Worm (Caenorhabditis elegans) whole organism, L3 larva: ENCODE data around the gene str-4.

Experiments
- R02D3.7 ChIP-seq: fragments of 150-350 bp; optimal IDR thresholded peaks from 2 replicates; lab custom pipeline; 2014; ENCODE audit warnings: missing biosample characterization, missing genetic modification characterization
- ZK546.5 ChIP-seq: sonication (generic microtip); optimal IDR thresholded peaks from 2 replicates; lab custom pipeline; 2017; ENCODE audit warnings: missing biosample characterization, missing genetic modification characterization
- aly-2 ChIP-seq: fragments of 150-350 bp; optimal IDR thresholded peaks from 2 replicates; lab custom pipeline; 2014; ENCODE audit warnings: missing biosample characterization, missing genetic modification characterization
- ceh-9 ChIP-seq: sonication (generic microtip); optimal IDR thresholded peaks from 2 replicates; lab custom pipeline; 2018; ENCODE audit warnings: missing biosample characterization, missing genetic modification characterization
- daf-12 ChIP-seq: fragments of 150-350 bp; optimal IDR thresholded peaks from 2 replicates; lab custom pipeline; 2014; ENCODE audit warnings: missing biosample characterization, missing genetic modification reagents, missing genetic modification characterization
- egl-27 ChIP-seq: sonication (generic microtip); optimal IDR thresholded peaks from 4 replicates; lab custom pipeline; 2017; ENCODE audit warnings: missing biosample characterization, missing genetic modification reagents, missing genetic modification characterization
- egl-5 ChIP-seq: fragments of 150-350 bp; optimal IDR thresholded peaks from 2 replicates; lab custom pipeline; 2017; ENCODE audit warnings: missing biosample characterization, missing genetic modification reagents, missing genetic modification characterization, inconsistent platforms
- elt-1 ChIP-seq: fragments of 150-350 bp; optimal IDR thresholded peaks from 2 replicates; lab custom pipeline; 2014; ENCODE audit warnings: missing biosample characterization, missing genetic modification characterization
- elt-2 ChIP-seq: sonication (generic microtip); optimal IDR thresholded peaks from 2 replicates; lab custom pipeline; 2016; ENCODE audit warnings: missing genetic modification reagents, mild to moderate bottlenecking, missing genetic modification characterization, missing compliant biosample characterization
- elt-3 ChIP-seq, 3 experiments: fragments of 150-350 bp in 1 of 3; sonication (generic microtip) in 2 of 3; optimal IDR thresholded peaks; 2 replicates in 2 of 3; 4 replicates in 1 of 3; lab custom pipeline; 2014 to 2017; ENCODE audit warnings: missing biosample characterization in 3 of 3, missing genetic modification characterization in 3 of 3
- fkh-10 ChIP-seq: sonication (generic microtip); optimal IDR thresholded peaks from 2 replicates; lab custom pipeline; 2017; ENCODE audit warnings: missing biosample characterization, missing genetic modification reagents, missing genetic modification characterization
- fkh-2 ChIP-seq: fragments of 150-350 bp; optimal IDR thresholded peaks from 2 replicates; lab custom pipeline; 2014; ENCODE audit warnings: missing biosample characterization, missing genetic modification reagents, missing genetic modification characterization
- fos-1 ChIP-seq: fragments of 150-350 bp; optimal IDR thresholded peaks from 2 replicates; lab custom pipeline; 2014; ENCODE audit warnings: missing biosample characterization, missing genetic modification characterization
- hmg-11 ChIP-seq: sonication (generic microtip); optimal IDR thresholded peaks from 2 replicates; lab custom pipeline; 2016; ENCODE audit warnings: missing genetic modification characterization, missing compliant biosample characterization
- jun-1 ChIP-seq: fragments of 150-350 bp; optimal IDR thresholded peaks from 2 replicates; lab custom pipeline; 2014; ENCODE audit warnings: missing biosample characterization, missing genetic modification reagents, missing genetic modification characterization
- lin-39 ChIP-seq: fragments of 150-350 bp; optimal IDR thresholded peaks from 2 replicates; lab custom pipeline; 2018; ENCODE audit warnings: missing biosample characterization, missing genetic modification reagents, missing genetic modification characterization
- lsy-12 ChIP-seq: sonication (generic microtip); optimal IDR thresholded peaks from 2 replicates; lab custom pipeline; 2016; ENCODE audit warnings: mild to moderate bottlenecking, missing genetic modification characterization, missing compliant biosample characterization
- nfya-1 ChIP-seq: sonication (generic microtip); optimal IDR thresholded peaks from 2 replicates; lab custom pipeline; 2017; ENCODE audit warnings: missing genetic modification characterization, mild to moderate bottlenecking, missing compliant biosample characterization, antibody characterized with exemption, moderate library complexity; ENCODE audit not compliant: insufficient read depth
- nhr-11 ChIP-seq: fragments of 150-350 bp; optimal IDR thresholded peaks from 2 replicates; lab custom pipeline; 2014; ENCODE audit warnings: missing biosample characterization, missing genetic modification characterization
- nhr-237 ChIP-seq: fragments of 150-350 bp; optimal IDR thresholded peaks from 2 replicates; lab custom pipeline; 2014; ENCODE audit warnings: missing biosample characterization, missing genetic modification characterization
- nhr-25 ChIP-seq: sonication (generic microtip); optimal IDR thresholded peaks from 2 replicates; lab custom pipeline; 2017; ENCODE audit warnings: missing biosample characterization, missing genetic modification characterization
- nhr-28 ChIP-seq: fragments of 150-350 bp; optimal IDR thresholded peaks from 2 replicates; lab custom pipeline; 2014; ENCODE audit warnings: missing biosample characterization, missing genetic modification characterization
- nhr-43 ChIP-seq: sonication (generic microtip); optimal IDR thresholded peaks from 2 replicates; lab custom pipeline; 2016; ENCODE audit warnings: mild to moderate bottlenecking, missing genetic modification characterization, missing compliant biosample characterization; ENCODE audit not compliant: poor library complexity, severe bottlenecking
- nhr-67 ChIP-seq: fragments of 150-350 bp; optimal IDR thresholded peaks from 2 replicates; lab custom pipeline; 2014; ENCODE audit warnings: missing biosample characterization, missing genetic modification characterization
- nhr-76 ChIP-seq: fragments of 150-350 bp; sonication (generic microtip); optimal IDR thresholded peaks from 5 replicates; lab custom pipeline; 2014; ENCODE audit warnings: missing biosample characterization, missing genetic modification characterization
- pha-4 ChIP-seq: fragments of 150-350 bp; optimal IDR thresholded peaks from 2 replicates; lab custom pipeline; 2014; ENCODE audit warnings: missing biosample characterization, missing genetic modification reagents, missing genetic modification characterization
- pqm-1 ChIP-seq: fragments of 150-350 bp; optimal IDR thresholded peaks from 2 replicates; lab custom pipeline; 2017; ENCODE audit warnings: missing biosample characterization, missing genetic modification characterization, inconsistent platforms
- sea-2 ChIP-seq: fragments of 150-350 bp; sonication (generic microtip); optimal IDR thresholded peaks from 4 replicates; lab custom pipeline; 2014; ENCODE audit warnings: missing biosample characterization, missing genetic modification reagents, missing genetic modification characterization
- skn-1 ChIP-seq: fragments of 150-350 bp; optimal IDR thresholded peaks from 2 replicates; lab custom pipeline; 2014; ENCODE audit warnings: missing biosample characterization, missing genetic modification characterization
- snpc-4 ChIP-seq: fragments of 150-350 bp; optimal IDR thresholded peaks from 2 replicates; lab custom pipeline; 2014; ENCODE audit warnings: missing biosample characterization, missing genetic modification characterization
- tbx-2 ChIP-seq: sonication (generic microtip); optimal IDR thresholded peaks from 2 replicates; lab custom pipeline; 2016; ENCODE audit warnings: mild to moderate bottlenecking, missing genetic modification characterization, missing compliant biosample characterization
- unc-62 ChIP-seq: fragments of 150-350 bp; sonication (generic microtip); optimal IDR thresholded peaks from 4 replicates; lab custom pipeline; 2014; ENCODE audit warnings: missing biosample characterization, missing genetic modification reagents, missing genetic modification characterization
- ztf-11 ChIP-seq: fragments of 150-350 bp; optimal IDR thresholded peaks from 2 replicates; lab custom pipeline; 2014; ENCODE audit warnings: missing biosample characterization, missing genetic modification characterization
- ztf-4 ChIP-seq: fragments of 150-350 bp; optimal IDR thresholded peaks from 2 replicates; lab custom pipeline; 2014; ENCODE audit warnings: missing biosample characterization, missing genetic modification characterization

The str-4 gene

DNA sequence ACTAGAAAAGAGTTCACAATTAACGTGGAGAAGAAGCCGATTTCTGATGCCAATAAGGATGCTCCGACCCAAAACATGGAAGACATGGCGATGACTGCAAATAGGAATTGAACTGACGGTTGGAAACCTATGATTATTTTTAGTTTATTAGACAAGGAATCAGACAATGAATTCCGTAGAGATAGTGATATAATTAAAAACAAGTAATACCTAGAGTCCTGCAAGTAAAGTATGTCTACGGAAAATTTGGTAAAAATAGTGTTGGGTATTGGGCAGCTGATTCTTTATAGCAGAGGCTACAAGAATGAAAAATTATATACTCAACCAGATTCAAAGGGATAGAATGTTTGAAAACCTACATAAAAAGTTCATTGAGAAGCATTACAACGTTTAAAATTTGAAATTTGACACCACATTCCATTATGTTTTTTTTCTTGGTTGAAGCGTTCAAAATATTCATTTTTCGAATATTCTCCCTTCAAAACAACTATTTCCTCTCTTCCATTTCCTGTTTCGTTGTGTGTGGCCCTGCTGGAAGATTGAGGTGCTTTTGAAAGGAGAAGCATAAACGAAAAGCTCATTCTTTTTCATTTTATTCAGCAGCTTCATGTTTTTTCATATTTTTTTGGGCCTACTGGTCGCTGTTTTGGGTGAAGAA, at the start of gene str-4, which contains the start of gene lgc-48:
str-4 (minus strand) TSS at position 101 of the 658 bp plus-strand sequence.
lgc-48 (plus strand) TSS at position 608 of the 658 bp plus-strand sequence.
- no peak for TF ChIP-seq lin-39 (tag; lab: Kevin White, UChicago)
- no peak for TF ChIP-seq fkh-2 (tag; lab: Kevin White, UChicago)
- TF ChIP-seq fkh-10 (GFP tag; lab: Kevin White, UChicago): no peak
- TF ChIP-seq sea-2 (GFP tag; lab: Kevin White, UChicago): no peak
- no peak for TF ChIP-seq nfya-1 (tag; lab: Kevin White, UChicago)
- TF ChIP-seq elt-2: no peak
- TF ChIP-seq elt-3 (tag; optimal IDR thresholded peaks at IDR 0.05; lab: Kevin White, UChicago): no peak
- TF ChIP-seq pqm-1: no peak
- no peak for TF ChIP-seq nhr-25 (tag; lab: Kevin White, UChicago)
- no peak for TF ChIP-seq nhr-43 (tag; lab: Kevin White, UChicago)
- no peak for TF ChIP-seq ztf-11 (tag; lab: Kevin White, UChicago)
- no peak for TF ChIP-seq skn-1 (tag; lab: Kevin White, UChicago)
- TF ChIP-seq lsy-12 (tag; lab: Kevin White, UChicago): no peak
- no peak for TF ChIP-seq fos-1 (tag; lab: Kevin White, UChicago)
- TF ChIP-seq aly-2 (tag; lab: Kevin White, UChicago): no peak
- TF ChIP-seq jun-1 (tag; lab: Kevin White, UChicago): no peak

DNA sequence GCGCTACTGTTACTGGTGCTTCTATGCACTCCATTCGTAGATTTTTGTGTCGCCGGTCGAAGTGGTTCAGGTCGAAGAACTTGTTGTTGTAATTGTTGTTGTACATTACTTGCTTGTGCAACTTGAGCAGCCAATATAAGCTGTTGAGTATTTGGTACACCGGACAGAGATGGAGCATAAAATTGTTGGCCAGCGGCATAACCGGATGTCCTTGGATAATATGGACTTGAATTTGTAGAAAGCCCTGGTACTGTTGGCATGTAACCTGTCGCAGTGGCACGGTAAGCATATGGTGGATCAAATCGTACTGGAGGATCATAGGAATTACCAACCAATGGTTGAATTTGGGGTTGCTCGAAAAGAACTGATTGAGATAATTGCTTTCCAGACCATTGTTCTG, 49.4 kb upstream of the str-4 start:
- TF ChIP-seq lsy-12 (tag; lab: Kevin White, UChicago) (no peak), daf-12 (tag; lab: Kevin White, UChicago) (no peak), nhr-237 (tag; lab: Kevin White, UChicago) (no peak), nfya-1 (tag; lab: Kevin White, UChicago) (no peak), nhr-25 (tag; lab: Kevin White, UChicago) (no peak)

DNA sequence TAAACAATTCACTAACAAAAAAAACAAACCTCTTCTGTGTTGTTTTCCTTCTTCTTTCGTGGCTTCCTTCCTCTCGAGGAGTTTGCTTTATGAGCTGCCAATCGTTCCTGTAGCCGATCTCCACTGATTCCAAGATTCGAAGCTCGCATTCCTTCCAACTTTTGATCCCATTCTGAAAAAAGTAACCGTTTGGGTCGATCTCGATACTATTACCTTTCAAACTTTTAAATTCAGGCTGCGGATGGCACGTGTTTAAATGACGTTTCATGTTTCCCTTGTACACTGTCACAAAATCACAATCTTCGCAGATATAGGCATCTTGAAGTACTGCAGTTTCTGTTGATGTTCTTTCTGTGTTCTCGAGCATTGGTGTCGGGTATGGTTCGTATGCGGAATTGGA, 47.9 kb upstream of the str-4 start:
- TF ChIP-seq nhr-28 (tag; lab: Kevin White, UChicago) (no peak), elt-3 (tag; optimal IDR thresholded peaks at IDR 0.05; lab: Kevin White, UChicago) (no peak), snpc-4 (tag; lab: Kevin White, UChicago) (no peak), ztf-4 (no peak), tbx-2 (no peak), nhr-25 (tag; lab: Kevin White, UChicago) (no peak), hmg-11 (tag; lab: Kevin White, UChicago) (no peak), skn-1 (tag; lab: Kevin White, UChicago) (no peak), egl-27 (no peak), pha-4 (no peak), unc-62 (GFP tag; lab: Kevin White, UChicago) (no peak), egl-5 (tag; lab: Kevin White, UChicago) (no peak), elt-1 (tag; lab: Kevin White, UChicago) (no peak), nhr-76 (no peak), sea-2 (GFP tag; lab: Kevin White, UChicago) (no peak), nhr-67 (no peak), nhr-237 (tag; lab: Kevin White, UChicago) (no peak), R02D3.7 (tag; lab: Kevin White, UChicago) (no peak)

DNA sequence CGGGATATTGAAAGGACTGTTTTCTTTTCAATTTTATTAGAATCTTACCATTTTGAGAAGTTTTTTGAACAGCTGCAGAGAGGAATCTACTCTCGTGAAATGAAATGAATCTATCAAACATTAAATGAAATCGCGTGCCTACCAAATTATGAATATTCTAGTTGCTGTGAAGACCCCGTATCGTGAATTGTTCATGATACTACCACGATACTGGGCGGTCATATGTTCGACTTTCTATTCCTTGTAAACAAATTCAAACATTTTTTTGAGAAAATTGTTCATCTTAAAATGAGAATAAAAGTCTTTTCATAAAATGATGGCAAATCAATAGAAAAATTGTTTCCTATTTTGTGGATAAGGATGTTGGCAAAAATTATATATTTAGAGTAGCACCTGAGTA, 46.3 kb upstream of the str-4 start, which contains the start of gene gcy-34:
gcy-34 (minus strand) TSS at position 101 of the 400 bp plus-strand sequence.
- TF ChIP-seq elt-2 (no peak), egl-27 (no peak), ztf-11 (tag; lab: Kevin White, UChicago) (no peak), daf-12 (tag; lab: Kevin White, UChicago) (no peak), jun-1 (tag; lab: Kevin White, UChicago) (no peak), pha-4 (no peak), ZK546.5 (tag; lab: Kevin White, UChicago) (no peak), ztf-4 (no peak), nhr-11 (tag; lab: Kevin White, UChicago) (no peak), ceh-9 (tag; lab: Kevin White, UChicago) (no peak), aly-2 (tag; lab: Kevin White, UChicago) (no peak)
